Worm (Caenorhabditis elegans) whole organism, L4 larva: ENCODE results near the gene C36A4.4.

Source experiments
- F10B5.3 ChIP-seq: sonication (generic microtip); optimal IDR thresholded peaks from 2 replicates; lab custom pipeline; 2016; ENCODE audit warnings: mild to moderate bottlenecking, missing genetic modification characterization, missing compliant biosample characterization
- F49E8.2 ChIP-seq: sonication (generic microtip); optimal IDR thresholded peaks from 2 replicates; lab custom pipeline; 2016; ENCODE audit warnings: missing compliant biosample characterization, mild to moderate bottlenecking, missing genetic modification characterization, borderline replicate concordance
- Y105C5A.15 ChIP-seq: fragments of 200-800 bp; sonication (Bioruptor generic); IDR thresholded peaks from 2 replicates; pipeline ENCODE4 v1.3.6; 2022; ENCODE audit warnings: missing genetic modification characterization, missing compliant biosample characterization
- Y48G9A.11 ChIP-seq: fragments of 200-800 bp; sonication (Bioruptor generic); IDR thresholded peaks from 2 replicates; pipeline ENCODE4 v1.3.6; 2022; ENCODE audit warnings: missing genetic modification reagents, missing genetic modification characterization, missing compliant biosample characterization
- Y5F2A.4 ChIP-seq: fragments of 200-800 bp; sonication (Bioruptor generic); optimal IDR thresholded peaks from 2 replicates; lab custom pipeline; 2018; ENCODE audit warnings: mild to moderate bottlenecking, missing genetic modification characterization, missing compliant biosample characterization
- aha-1 ChIP-seq: fragments of 150-350 bp; peaks from one replicate; lab custom pipeline; 2014; ENCODE audit warnings: missing biosample characterization, missing genetic modification characterization
- ama-1 ChIP-seq: fragments of 150-350 bp; optimal IDR thresholded peaks from 2 replicates; lab custom pipeline; 2014; ENCODE audit warnings: inconsistent platforms, mixed read lengths
- ceh-32 ChIP-seq: sonication (generic microtip); optimal IDR thresholded peaks from 2 replicates; lab custom pipeline; 2016; ENCODE audit warnings: mild to moderate bottlenecking, missing genetic modification characterization, missing compliant biosample characterization; ENCODE audit not compliant: poor library complexity
- ceh-44 ChIP-seq: fragments of 200-800 bp; sonication (Bioruptor generic); IDR thresholded peaks from 2 replicates; pipeline ENCODE4 v1.3.6; 2022; ENCODE audit warnings: missing genetic modification reagents, missing genetic modification characterization, missing compliant biosample characterization
- ceh-62 ChIP-seq: sonication (generic microtip); optimal IDR thresholded peaks from 2 replicates; lab custom pipeline; 2017; ENCODE audit warnings: missing biosample characterization, missing genetic modification characterization
- daf-16 ChIP-seq, 3 experiments: sonication (generic microtip); optimal IDR thresholded peaks; 2 replicates each; lab custom pipeline; 2016 to 2017; ENCODE audit warnings: missing genetic modification characterization in 3 of 3, missing genetic modification reagents in 3 of 3, mild to moderate bottlenecking in 2 of 3, missing compliant biosample characterization in 2 of 3, missing biosample characterization in 1 of 3, moderate library complexity in 1 of 3
- dmd-9 ChIP-seq: fragments of 200-800 bp; sonication (Bioruptor generic); IDR thresholded peaks from 2 replicates; pipeline ENCODE4 v1.3.6; 2022; ENCODE audit warnings: missing genetic modification reagents, missing genetic modification characterization, missing compliant biosample characterization
- dve-1 ChIP-seq: sonication (generic microtip); optimal IDR thresholded peaks from 2 replicates; lab custom pipeline; 2017; ENCODE audit warnings: antibody characterized with exemption, mild to moderate bottlenecking, missing genetic modification characterization, missing compliant biosample characterization; ENCODE audit not compliant: insufficient read depth
- egl-27 ChIP-seq: sonication (generic microtip); optimal IDR thresholded peaks from 3 replicates; lab custom pipeline; 2017; ENCODE audit warnings: missing biosample characterization, missing genetic modification reagents, missing genetic modification characterization
- hif-1 ChIP-seq, 2 experiments: sonication (generic microtip); optimal IDR thresholded peaks; 2 replicates each; lab custom pipeline; 2016 to 2017; ENCODE audit warnings: missing compliant biosample characterization in 2 of 2, missing genetic modification characterization in 2 of 2, missing genetic modification reagents in 2 of 2, missing genotype in 2 of 2, mild to moderate bottlenecking in 1 of 2
- hlh-11 ChIP-seq: fragments of 200-800 bp; sonication (Bioruptor generic); optimal IDR thresholded peaks from 2 replicates; lab custom pipeline; 2018; ENCODE audit warnings: mild to moderate bottlenecking, missing genetic modification characterization, missing compliant biosample characterization
- lin-13 ChIP-seq: fragments of 150-350 bp; optimal IDR thresholded peaks from 2 replicates; lab custom pipeline; 2014; ENCODE audit warnings: missing biosample characterization, missing genetic modification reagents, missing genetic modification characterization
- lin-38 ChIP-seq: fragments of 200-800 bp; sonication (Bioruptor generic); IDR thresholded peaks from 2 replicates; pipeline ENCODE4 v1.3.6; 2022; ENCODE audit warnings: missing genetic modification reagents, missing genetic modification characterization, missing compliant biosample characterization
- lir-3 ChIP-seq: sonication (generic microtip); optimal IDR thresholded peaks from 2 replicates; lab custom pipeline; 2016; ENCODE audit warnings: mild to moderate bottlenecking, missing genetic modification characterization, missing compliant biosample characterization
- mdt-29 ChIP-seq: fragments of 200-800 bp; sonication (Bioruptor generic); IDR thresholded peaks from 2 replicates; pipeline ENCODE4 v1.3.6; 2022; ENCODE audit warnings: missing genetic modification reagents, missing genetic modification characterization, missing compliant biosample characterization
- mep-1 ChIP-seq: fragments of 150-350 bp; sonication (generic microtip); optimal IDR thresholded peaks from 3 replicates; lab custom pipeline; 2014; ENCODE audit warnings: missing biosample characterization, missing genetic modification characterization
- mxl-3 ChIP-seq: fragments of 200-800 bp; sonication (Bioruptor generic); optimal IDR thresholded peaks from 2 replicates; lab custom pipeline; 2018; ENCODE audit warnings: mild to moderate bottlenecking, missing genetic modification characterization, missing compliant biosample characterization
- nhr-102 ChIP-seq: sonication (generic microtip); optimal IDR thresholded peaks from 2 replicates; lab custom pipeline; 2016; ENCODE audit warnings: mild to moderate bottlenecking, missing genetic modification characterization, moderate library complexity, missing compliant biosample characterization
- nhr-237 ChIP-seq: sonication (generic microtip); optimal IDR thresholded peaks from 2 replicates; lab custom pipeline; 2017; ENCODE audit warnings: missing biosample characterization, missing genetic modification characterization
- nhr-28 ChIP-seq: fragments of 150-350 bp; optimal IDR thresholded peaks from 2 replicates; lab custom pipeline; 2014; ENCODE audit warnings: missing biosample characterization, missing genetic modification characterization
- nhr-41 ChIP-seq: fragments of 200-800 bp; sonication (Bioruptor generic); IDR thresholded peaks from 2 replicates; pipeline ENCODE4 v1.3.6; 2022; ENCODE audit warnings: missing genetic modification reagents, missing genetic modification characterization, missing compliant biosample characterization
- nhr-42 ChIP-seq: fragments of 200-800 bp; sonication (Bioruptor generic); IDR thresholded peaks from 2 replicates; pipeline ENCODE4 v1.3.6; 2022; ENCODE audit warnings: missing genetic modification characterization, missing compliant biosample characterization
- nhr-48 ChIP-seq: sonication (generic microtip); optimal IDR thresholded peaks from 2 replicates; lab custom pipeline; 2016; ENCODE audit warnings: mild to moderate bottlenecking, missing genetic modification characterization, missing compliant biosample characterization
- pha-4 ChIP-seq, 2 experiments: fragments of 150-350 bp in 1 of 2; fragments of 200-800 bp in 1 of 2; sonication (Bioruptor generic) in 1 of 2; IDR thresholded peaks in 1 of 2; optimal IDR thresholded peaks in 1 of 2; 2 replicates each; pipeline versions ENCODE4 v1.3.6 to Lab custom; 2014 to 2022; ENCODE audit warnings: missing genetic modification characterization in 2 of 2, missing genetic modification reagents in 2 of 2, missing biosample characterization in 1 of 2, missing compliant biosample characterization in 1 of 2
- php-3 ChIP-seq: fragments of 200-800 bp; sonication (Bioruptor generic); IDR thresholded peaks from 2 replicates; pipeline ENCODE4 v1.3.6; 2022; ENCODE audit warnings: missing genetic modification reagents, missing genetic modification characterization, missing compliant biosample characterization
- pqm-1 ChIP-seq: sonication (generic microtip); optimal IDR thresholded peaks from 2 replicates; lab custom pipeline; 2017; ENCODE audit warnings: missing biosample characterization, missing genetic modification characterization
- snpc-4 ChIP-seq: fragments of 150-350 bp; optimal IDR thresholded peaks from 2 replicates; lab custom pipeline; 2014; ENCODE audit warnings: missing biosample characterization, missing genetic modification characterization
- spr-1 ChIP-seq: sonication (generic microtip); optimal IDR thresholded peaks from 2 replicates; lab custom pipeline; 2016; ENCODE audit warnings: mild to moderate bottlenecking, missing genetic modification characterization, missing compliant biosample characterization
- tag-97 ChIP-seq: fragments of 200-800 bp; sonication (Bioruptor generic); IDR thresholded peaks from 2 replicates; pipeline ENCODE4 v1.3.6; 2022; ENCODE audit warnings: missing genetic modification characterization, missing compliant biosample characterization
- unc-39 ChIP-seq: sonication (generic microtip); optimal IDR thresholded peaks from 2 replicates; lab custom pipeline; 2017; ENCODE audit warnings: missing biosample characterization, missing genetic modification characterization
- unc-62 ChIP-seq, 3 experiments: fragments of 150-350 bp in 1 of 3; sonication (generic microtip); optimal IDR thresholded peaks in 2 of 3; peaks in 1 of 3; 1 replicate in 1 of 3; 2 replicates in 2 of 3; lab custom pipeline; 2014 to 2017; ENCODE audit warnings: missing biosample characterization in 3 of 3, missing genetic modification characterization in 3 of 3, missing genetic modification reagents in 3 of 3, missing genotype in 1 of 3
- vab-7 ChIP-seq: fragments of 200-800 bp; sonication (Bioruptor generic); IDR thresholded peaks from 2 replicates; pipeline ENCODE4 v1.3.6; 2022; ENCODE audit warnings: missing genetic modification reagents, missing genetic modification characterization, missing compliant biosample characterization
- zag-1 ChIP-seq: fragments of 150-350 bp; optimal IDR thresholded peaks from 2 replicates; lab custom pipeline; 2014; ENCODE audit warnings: missing biosample characterization, missing genetic modification characterization

The C36A4.4 gene

ce11 chrIII:3801379-3801894 lies 42.0 kb downstream of the C36A4.4 start (continued):
- TF ChIP-seq pha-4 (GFP tag; IDR thresholded peaks at IDR 0.05; lab: Robert Waterston, UW) (peak; percentile 88), pha-4 (tag; optimal IDR thresholded peaks at IDR 0.05; lab: Kevin White, UChicago) (peak; percentile 14), nhr-237 (tag; lab: Kevin White, UChicago) (no peak), mdt-29 (GFP tag; lab: Robert Waterston, UW) (peak; percentile 86), mep-1 (tag; lab: Kevin White, UChicago) (peak; percentile 97), ama-1 (lab: Kevin White, UChicago) (peak; percentile 74), F10B5.3 (peak; percentile 29), snpc-4 (no peak), dmd-9 (GFP tag; lab: Robert Waterston, UW) (no peak), pqm-1 (tag; lab: Kevin White, UChicago) (no peak), ceh-62 (no peak), nhr-102 (tag; lab: Kevin White, UChicago) (peak; percentile 83), php-3 (GFP tag; lab: Robert Waterston, UW) (peak; percentile 72), egl-27 (tag; lab: Kevin White, UChicago) (peak; percentile 37), nhr-41 (GFP tag; lab: Robert Waterston, UW) (no peak), ceh-44 (GFP tag; lab: Robert Waterston, UW) (no peak), nhr-48 (tag; lab: Kevin White, UChicago) (peak; percentile 93), nhr-28 (peak; percentile 95), vab-7 (GFP tag; lab: Robert Waterston, UW) (peak; percentile 65), lir-3 (tag; lab: Kevin White, UChicago) (no peak), Y48G9A.11 (GFP tag; lab: Robert Waterston, UW) (no peak)
- TF ChIP-seq, all 104 proteins: peak for 73

- no peak for TF ChIP-seq zag-1 (tag; lab: Kevin White, UChicago)
- TF ChIP-seq unc-39 (tag; lab: Kevin White, UChicago) = no peak
- TF ChIP-seq Y5F2A.4 = no peak
- no peak for TF ChIP-seq tag-97 (GFP tag; lab: Robert Waterston, UW)
- no peak for TF ChIP-seq F49E8.2 (tag; lab: Kevin White, UChicago)
- TF ChIP-seq nhr-42 (GFP tag; lab: Robert Waterston, UW) = no peak
- TF ChIP-seq ceh-32 = no peak
- TF ChIP-seq lin-38 (GFP tag; lab: Robert Waterston, UW) = no peak
- TF ChIP-seq hlh-11 (tag; lab: Kevin White, UChicago) = no peak
- TF ChIP-seq Y105C5A.15 (GFP tag; lab: Robert Waterston, UW) = no peak
- no peak for TF ChIP-seq lin-13
- TF ChIP-seq hif-1 (tag; optimal IDR thresholded peaks at IDR 0.05; lab: Kevin White, UChicago) = no peak
Observed at ce11 chrIII:3800934-3801252, 42.5 kb downstream of the C36A4.4 start.

ce11 chrIII:3800240-3800933 lies 43.0 kb downstream of the C36A4.4 start, which contains the start of gene mtm-3:
mtm-3 (minus strand) TSS chrIII:3800467.
- TF ChIP-seq spr-1 (tag; lab: Kevin White, UChicago) (no peak), hlh-11 (tag; lab: Kevin White, UChicago) (peak; percentile 23), dmd-9 (GFP tag; lab: Robert Waterston, UW) (no peak), daf-16 (GFP tag; optimal IDR thresholded peaks at IDR 0.05; lab: Kevin White, UChicago) (no peak), daf-16 (tag; optimal IDR thresholded peaks at IDR 0.05; lab: Kevin White, UChicago) (peak; percentile 68), dve-1 (tag; lab: Kevin White, UChicago) (peak; percentile 36), nhr-28 (peak; percentile 27), aha-1 (tag; lab: Kevin White, UChicago) (peak; percentile 83), nhr-102 (tag; lab: Kevin White, UChicago) (no peak), mxl-3 (peak; percentile 33), unc-62 (GFP tag; optimal IDR thresholded peaks at IDR 0.05 in 1 of 2; lab: Kevin White, UChicago) (peak in 1 of 2 experiments; percentile 90), unc-62 (tag; optimal IDR thresholded peaks at IDR 0.05; lab: Kevin White, UChicago) (no peak), pqm-1 (tag; lab: Kevin White, UChicago) (peak; percentile 26)
